Worm (Caenorhabditis elegans): Measurements from ENCODE around the gene T26C5.2.

T26C5.2 gene

ce11 chrII:9262845-9263402 is 29.9 kb downstream of the T26C5.2 start:
- TF ChIP-seq klf-2 (GFP tag; conservative IDR thresholded peaks at IDR 0.05) (no peak), cog-1 (tag; optimal IDR thresholded peaks at IDR 0.05) (no peak), T22C8.4 (GFP tag; IDR thresholded peaks at IDR 0.05) (no peak), flt-1 (GFP tag; IDR thresholded peaks at IDR 0.05) (no peak), ref-1 (GFP tag; conservative IDR thresholded peaks at IDR 0.05) (no peak), med-1 (GFP tag; optimal IDR thresholded peaks at IDR 0.05; ENCODE audit: insufficient read depth) (no peak), ztf-23 (GFP tag; IDR thresholded peaks at IDR 0.05) (no peak), tab-1 (GFP tag; IDR thresholded peaks at IDR 0.05) (no peak), ztf-29 (GFP tag; IDR thresholded peaks at IDR 0.05) (no peak)

ce11 chrII:9263784-9264183 is 30.8 kb downstream of the T26C5.2 start:
- TF ChIP-seq ztf-23 (GFP tag; IDR thresholded peaks at IDR 0.05) (no peak), cog-1 (tag; optimal IDR thresholded peaks at IDR 0.05) (no peak), flt-1 (GFP tag; IDR thresholded peaks at IDR 0.05) (no peak), ref-1 (GFP tag; conservative IDR thresholded peaks at IDR 0.05) (no peak), ztf-29 (GFP tag; IDR thresholded peaks at IDR 0.05) (no peak), med-1 (GFP tag; optimal IDR thresholded peaks at IDR 0.05; ENCODE audit: insufficient read depth) (no peak), tab-1 (GFP tag; IDR thresholded peaks at IDR 0.05) (no peak), klf-2 (GFP tag; conservative IDR thresholded peaks at IDR 0.05) (no peak)

DNA sequence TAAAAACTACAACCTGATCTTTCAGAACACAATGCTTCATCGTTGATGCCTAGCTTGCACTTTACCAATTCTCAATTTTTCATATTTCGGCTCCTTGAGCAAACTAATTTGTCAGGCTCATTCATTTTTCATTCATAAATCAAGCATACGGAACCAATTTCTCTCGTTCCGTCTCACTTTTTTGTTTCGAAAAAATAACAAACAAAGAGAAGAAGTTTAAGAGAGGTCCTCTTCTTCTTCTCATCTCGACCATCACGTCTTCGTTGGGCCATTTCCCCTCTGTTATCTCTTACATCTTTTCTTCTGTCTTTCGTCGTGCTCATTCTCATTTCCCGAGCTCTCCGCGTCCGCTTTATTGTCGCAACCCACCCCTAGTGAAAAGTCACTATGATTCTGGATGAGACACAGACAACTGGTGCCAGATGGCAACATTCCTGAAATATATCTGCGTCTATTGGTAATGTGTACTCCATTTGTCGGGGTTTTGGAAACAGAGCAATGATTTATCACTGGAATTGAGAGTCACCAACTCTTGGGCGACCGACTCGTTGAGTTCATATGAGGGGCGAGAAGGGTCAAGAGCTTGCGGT is 31.8 kb downstream of the T26C5.2 start:
- TF ChIP-seq T22C8.4 (GFP tag; IDR thresholded peaks at IDR 0.05) (no peak), ref-1 (GFP tag; conservative IDR thresholded peaks at IDR 0.05) (no peak), klf-2 (GFP tag; conservative IDR thresholded peaks at IDR 0.05) (no peak), ztf-23 (GFP tag; IDR thresholded peaks at IDR 0.05) (no peak), cog-1 (tag; optimal IDR thresholded peaks at IDR 0.05) (no peak), med-1 (GFP tag; optimal IDR thresholded peaks at IDR 0.05; ENCODE audit: insufficient read depth) (no peak), ztf-29 (GFP tag; IDR thresholded peaks at IDR 0.05) (no peak), tab-1 (GFP tag; IDR thresholded peaks at IDR 0.05) (no peak), flt-1 (GFP tag; IDR thresholded peaks at IDR 0.05) (no peak)

DNA sequence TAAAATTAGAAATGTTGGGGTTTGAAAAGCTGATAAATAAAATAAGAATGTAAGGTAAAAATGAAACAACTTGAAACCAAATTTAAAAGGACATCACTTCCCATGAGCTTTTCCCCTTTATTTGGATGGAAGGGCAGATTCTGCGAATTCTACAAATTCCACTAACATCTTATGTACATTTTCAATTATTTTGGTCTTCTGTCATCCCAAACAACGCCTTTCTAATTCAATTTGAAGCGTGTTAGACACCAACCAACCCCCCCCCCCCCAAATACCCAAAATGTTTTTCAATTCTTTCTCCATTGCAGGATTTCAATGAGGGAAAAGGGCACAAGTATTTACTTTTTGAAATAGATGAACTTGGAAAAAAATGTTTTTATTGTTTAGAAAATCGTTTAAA is 32.7 kb downstream of the T26C5.2 start:
- no peak for TF ChIP-seq med-1 (GFP tag; optimal IDR thresholded peaks at IDR 0.05; ENCODE audit: insufficient read depth)
- no peak for TF ChIP-seq tab-1 (GFP tag; IDR thresholded peaks at IDR 0.05)
- no peak for TF ChIP-seq klf-2 (GFP tag; conservative IDR thresholded peaks at IDR 0.05)
- no peak for TF ChIP-seq flt-1 (GFP tag; IDR thresholded peaks at IDR 0.05)
- TF ChIP-seq ref-1 (GFP tag; conservative IDR thresholded peaks at IDR 0.05): no peak
- TF ChIP-seq T22C8.4 (GFP tag; IDR thresholded peaks at IDR 0.05): no peak
- TF ChIP-seq cog-1 (tag; optimal IDR thresholded peaks at IDR 0.05): no peak
- TF ChIP-seq ztf-23 (GFP tag; IDR thresholded peaks at IDR 0.05): no peak
- TF ChIP-seq ztf-29 (GFP tag; IDR thresholded peaks at IDR 0.05): no peak

DNA sequence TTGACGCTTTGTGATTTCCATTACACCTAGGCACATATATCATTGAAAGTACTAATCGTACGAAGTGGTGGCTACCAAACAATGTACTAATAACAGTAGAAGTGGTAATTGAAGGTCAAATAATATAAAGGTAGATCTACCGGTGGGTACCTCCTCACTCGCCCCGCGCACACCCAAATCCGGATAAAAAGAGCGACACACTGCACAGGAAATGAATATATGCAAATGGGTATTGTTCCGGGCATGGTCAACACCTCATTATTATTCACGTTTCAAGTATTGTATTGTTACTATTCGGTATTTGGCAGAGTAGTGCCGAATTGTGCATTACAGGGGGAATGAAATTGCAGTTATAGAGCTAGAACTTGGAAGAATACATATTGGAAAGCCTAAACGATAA is 33.2 kb downstream of the T26C5.2 start:
- TF ChIP-seq klf-2 (GFP tag; conservative IDR thresholded peaks at IDR 0.05): no peak
- no peak for TF ChIP-seq T22C8.4 (GFP tag; IDR thresholded peaks at IDR 0.05)
- no peak for TF ChIP-seq cog-1 (tag; optimal IDR thresholded peaks at IDR 0.05)
- TF ChIP-seq flt-1 (GFP tag; IDR thresholded peaks at IDR 0.05): 0 out of 2 replicates have a peak, but pooled peaks have one; percentile 18
- no peak for TF ChIP-seq ztf-29 (GFP tag; IDR thresholded peaks at IDR 0.05)

- TF ChIP-seq flt-1 (GFP tag; IDR thresholded peaks at IDR 0.05) (no peak), cog-1 (tag; optimal IDR thresholded peaks at IDR 0.05) (no peak), tab-1 (GFP tag; IDR thresholded peaks at IDR 0.05) (no peak), ztf-29 (GFP tag; IDR thresholded peaks at IDR 0.05) (no peak), med-1 (GFP tag; optimal IDR thresholded peaks at IDR 0.05; ENCODE audit: insufficient read depth) (no peak), T22C8.4 (GFP tag; IDR thresholded peaks at IDR 0.05) (no peak), ztf-23 (GFP tag; IDR thresholded peaks at IDR 0.05) (no peak), klf-2 (GFP tag; conservative IDR thresholded peaks at IDR 0.05) (no peak), ref-1 (GFP tag; conservative IDR thresholded peaks at IDR 0.05) (no peak)
Observed at ce11 chrII:9266755-9267154, 33.7 kb downstream of the T26C5.2 start, which contains the start of gene C01G6.2. C01G6.2 (plus strand) TSS chrII:9267055.

- TF ChIP-seq cog-1 (tag; optimal IDR thresholded peaks at IDR 0.05) (no peak), tab-1 (GFP tag; IDR thresholded peaks at IDR 0.05) (no peak), T22C8.4 (GFP tag; IDR thresholded peaks at IDR 0.05) (no peak)
Observed at ce11 chrII:9268983-9269382, 36.0 kb downstream of the T26C5.2 start.

ce11 chrII:9269588-9269987 is 36.6 kb downstream of the T26C5.2 start, which contains the start of gene C01G6.3:
C01G6.3 (plus strand) TSS chrII:9269888.
- TF ChIP-seq T22C8.4 (GFP tag; IDR thresholded peaks at IDR 0.05) (no peak), klf-2 (GFP tag; conservative IDR thresholded peaks at IDR 0.05) (no peak), flt-1 (GFP tag; IDR thresholded peaks at IDR 0.05) (no peak), cog-1 (tag; optimal IDR thresholded peaks at IDR 0.05) (no peak), med-1 (GFP tag; optimal IDR thresholded peaks at IDR 0.05; ENCODE audit: insufficient read depth) (no peak), ztf-23 (GFP tag; IDR thresholded peaks at IDR 0.05) (no peak), tab-1 (GFP tag; IDR thresholded peaks at IDR 0.05) (no peak), ref-1 (GFP tag; conservative IDR thresholded peaks at IDR 0.05) (no peak), ztf-29 (GFP tag; IDR thresholded peaks at IDR 0.05) (no peak)

ce11 chrII:9271285-9271684 is 38.3 kb downstream of the T26C5.2 start:
- TF ChIP-seq klf-2 (GFP tag; conservative IDR thresholded peaks at IDR 0.05) (no peak), ztf-29 (GFP tag; IDR thresholded peaks at IDR 0.05) (no peak), ref-1 (GFP tag; conservative IDR thresholded peaks at IDR 0.05) (no peak), flt-1 (GFP tag; IDR thresholded peaks at IDR 0.05) (no peak), med-1 (GFP tag; optimal IDR thresholded peaks at IDR 0.05; ENCODE audit: insufficient read depth) (no peak), tab-1 (GFP tag; IDR thresholded peaks at IDR 0.05) (no peak), ztf-23 (GFP tag; IDR thresholded peaks at IDR 0.05) (no peak), T22C8.4 (GFP tag; IDR thresholded peaks at IDR 0.05) (no peak), cog-1 (tag; optimal IDR thresholded peaks at IDR 0.05) (no peak)

ce11 chrII:9272942-9273341 is 39.9 kb downstream of the T26C5.2 start, which contains the start of gene C01G6.4:
C01G6.4 (minus strand) TSS chrII:9273042.
- no peak for TF ChIP-seq flt-1 (GFP tag; IDR thresholded peaks at IDR 0.05)
- no peak for TF ChIP-seq med-1 (GFP tag; optimal IDR thresholded peaks at IDR 0.05; ENCODE audit: insufficient read depth)
- no peak for TF ChIP-seq klf-2 (GFP tag; conservative IDR thresholded peaks at IDR 0.05)
- no peak for TF ChIP-seq cog-1 (tag; optimal IDR thresholded peaks at IDR 0.05)
- TF ChIP-seq ztf-29 (GFP tag; IDR thresholded peaks at IDR 0.05): no peak
- no peak for TF ChIP-seq ref-1 (GFP tag; conservative IDR thresholded peaks at IDR 0.05)
- TF ChIP-seq ztf-23 (GFP tag; IDR thresholded peaks at IDR 0.05): no peak
- TF ChIP-seq T22C8.4 (GFP tag; IDR thresholded peaks at IDR 0.05): no peak
- no peak for TF ChIP-seq tab-1 (GFP tag; IDR thresholded peaks at IDR 0.05)

Data from whole organism, midembryonic.